Fruit fly (Drosophila melanogaster) whole organism, embryonic: ENCODE data around the gene Ada2a.

ENCODE experiments used
- ATbp ChIP-seq: fragments of 200-800 bp; sonication (Bioruptor generic); optimal IDR thresholded peaks from 2 replicates; lab custom pipeline; 2017; ENCODE audit warnings: missing biosample characterization, mild to moderate bottlenecking, missing genetic modification characterization, missing genetic modification reagents
- Atf6 ChIP-seq: fragments of 200-800 bp; sonication (Bioruptor generic); IDR thresholded peaks from 2 replicates; pipeline ENCODE4 v1.3.6; 2022; ENCODE audit warnings: missing biosample characterization, missing genetic modification characterization
- B-H2 ChIP-seq: fragments of 200-800 bp; sonication (Bioruptor generic); optimal IDR thresholded peaks from 2 replicates; lab custom pipeline; 2018; ENCODE audit warnings: missing biosample characterization, mild to moderate bottlenecking, missing genetic modification characterization
- Blimp-1 ChIP-seq: fragments of 200-800 bp; sonication (Bioruptor generic); optimal IDR thresholded peaks from 3 replicates; lab custom pipeline; 2018; ENCODE audit warnings: missing biosample characterization, missing genetic modification characterization, mild to moderate bottlenecking, moderate library complexity, missing genetic modification reagents
- CG1233 ChIP-seq: fragments of 200-800 bp; sonication (Bioruptor generic); optimal IDR thresholded peaks from 4 replicates; lab custom pipeline; 2018; ENCODE audit warnings: missing biosample characterization, mild to moderate bottlenecking, missing genetic modification characterization
- CG12769 ChIP-seq: fragments of 200-800 bp; sonication (Bioruptor generic); optimal IDR thresholded peaks from 2 replicates; lab custom pipeline; 2019; ENCODE audit warnings: missing biosample characterization, mild to moderate bottlenecking, missing genetic modification characterization, moderate library complexity
- CG13296 ChIP-seq: fragments of 200-800 bp; sonication (Bioruptor generic); optimal IDR thresholded peaks from 3 replicates; lab custom pipeline; 2018; ENCODE audit warnings: missing biosample characterization, mild to moderate bottlenecking, missing genetic modification characterization
- CG14441 ChIP-seq: fragments of 200-800 bp; sonication (Bioruptor generic); IDR thresholded peaks from 2 replicates; pipeline ENCODE4 v1.3.6; 2022; ENCODE audit warnings: missing biosample characterization, missing genetic modification characterization
- CG15269 ChIP-seq: fragments of 200-800 bp; sonication (Bioruptor generic); optimal IDR thresholded peaks from 2 replicates; lab custom pipeline; 2018; ENCODE audit warnings: missing biosample characterization, mild to moderate bottlenecking, missing genetic modification characterization, moderate library complexity
- CG15514 ChIP-seq: fragments of 200-800 bp; sonication (Bioruptor generic); optimal IDR thresholded peaks from 3 replicates; lab custom pipeline; 2017; ENCODE audit warnings: missing biosample characterization, missing genetic modification characterization, mild to moderate bottlenecking, moderate library complexity, missing genetic modification reagents
- CG17912 ChIP-seq: fragments of 200-800 bp; sonication (Bioruptor generic); optimal IDR thresholded peaks from 2 replicates; lab custom pipeline; 2018; ENCODE audit warnings: missing biosample characterization, mild to moderate bottlenecking, missing genetic modification characterization
- CG18262 ChIP-seq: fragments of 200-800 bp; optimal IDR thresholded peaks from 3 replicates; lab custom pipeline; 2019; ENCODE audit warnings: missing biosample characterization, mild to moderate bottlenecking, missing genetic modification characterization, moderate library complexity
- CG2678 ChIP-seq: fragments of 200-800 bp; sonication (Bioruptor generic); optimal IDR thresholded peaks from 3 replicates; lab custom pipeline; 2019; ENCODE audit warnings: missing biosample characterization, mild to moderate bottlenecking, missing genetic modification characterization, moderate library complexity
- CG3065 ChIP-seq: fragments of 200-800 bp; sonication (Bioruptor generic); optimal IDR thresholded peaks from 2 replicates; lab custom pipeline; 2016; ENCODE audit warnings: missing biosample characterization, missing genetic modification characterization
- CG32767 ChIP-seq: fragments of 200-800 bp; sonication (Bioruptor generic); IDR thresholded peaks from 2 replicates; pipeline ENCODE4 v1.3.6; 2022; ENCODE audit warnings: missing biosample characterization, missing genetic modification characterization
- CG6272 ChIP-seq: fragments of 200-800 bp; sonication (Bioruptor generic); IDR thresholded peaks from 2 replicates; pipeline ENCODE4 v1.3.6; 2022; ENCODE audit warnings: missing biosample characterization, missing genetic modification characterization
- CG6813 ChIP-seq: fragments of 200-800 bp; sonication (Bioruptor generic); optimal IDR thresholded peaks from 2 replicates; lab custom pipeline; 2017; ENCODE audit warnings: missing biosample characterization, missing genetic modification characterization, mild to moderate bottlenecking, moderate library complexity, missing genetic modification reagents
- CG8290 ChIP-seq, 3 experiments: fragments of 200-800 bp; sonication (Bioruptor generic); optimal IDR thresholded peaks; 2 replicates each; lab custom pipeline; 2016 to 2019; ENCODE audit warnings: missing biosample characterization in 3 of 3, missing genetic modification characterization in 3 of 3, mild to moderate bottlenecking in 2 of 3, moderate library complexity in 1 of 3
- CG8388 ChIP-seq: fragments of 200-800 bp; sonication (Bioruptor generic); optimal IDR thresholded peaks from 2 replicates; lab custom pipeline; 2019; ENCODE audit warnings: missing biosample characterization, mild to moderate bottlenecking, missing genetic modification characterization, moderate library complexity
- Dbx ChIP-seq: fragments of 200-800 bp; sonication (Bioruptor generic); IDR thresholded peaks from 3 replicates; pipeline ENCODE4 v1.3.6; 2022; ENCODE audit warnings: missing biosample characterization, missing genetic modification characterization
- Doc3 ChIP-seq: fragments of 200-800 bp; sonication (Bioruptor generic); IDR thresholded peaks from 3 replicates; pipeline ENCODE4 v1.3.6; 2022; ENCODE audit warnings: missing biosample characterization, missing genetic modification characterization; ENCODE audit not compliant: partially characterized antibody
- Fer2 ChIP-seq: fragments of 200-800 bp; sonication (Bioruptor generic); optimal IDR thresholded peaks from 2 replicates; lab custom pipeline; 2018; ENCODE audit warnings: missing biosample characterization, mild to moderate bottlenecking, missing genetic modification characterization, moderate library complexity
- GATAe ChIP-seq: fragments of 200-800 bp; sonication (Bioruptor generic); conservative IDR thresholded peaks from 2 replicates; pipeline ENCODE4 v1.3.6; 2022; ENCODE audit warnings: missing biosample characterization, missing genetic modification characterization
- HHEX ChIP-seq: fragments of 200-800 bp; sonication (Bioruptor generic); optimal IDR thresholded peaks from 3 replicates; lab custom pipeline; 2017; ENCODE audit warnings: missing biosample characterization, mild to moderate bottlenecking, missing genetic modification characterization, missing genetic modification reagents
- Hr51 ChIP-seq, 2 experiments: fragments of 200-800 bp; sonication (Bioruptor generic); optimal IDR thresholded peaks; 2 replicates in 1 of 2; 3 replicates in 1 of 2; lab custom pipeline; 2016 to 2018; ENCODE audit warnings: missing biosample characterization in 2 of 2, missing genetic modification characterization in 2 of 2, mild to moderate bottlenecking in 1 of 2, moderate library complexity in 1 of 2
- Mad ChIP-seq: fragments of 200-800 bp; sonication (Bioruptor generic); optimal IDR thresholded peaks from 2 replicates; lab custom pipeline; 2016; ENCODE audit warnings: missing biosample characterization, missing genetic modification characterization
- Nf-YA ChIP-seq: fragments of 200-800 bp; sonication (Bioruptor generic); IDR thresholded peaks from 2 replicates; pipeline ENCODE4 v1.3.6; 2022; ENCODE audit warnings: missing biosample characterization, missing genetic modification characterization
- Opbp ChIP-seq: fragments of 200-800 bp; sonication (Bioruptor generic); IDR thresholded peaks from 3 replicates; pipeline ENCODE4 v1.3.6; 2022; ENCODE audit warnings: missing biosample characterization, missing genetic modification characterization; ENCODE audit not compliant: partially characterized antibody
- Ptx1 ChIP-seq: fragments of 200-800 bp; sonication (Bioruptor generic); IDR thresholded peaks from 2 replicates; pipeline ENCODE4 v1.3.6; 2022; ENCODE audit warnings: missing biosample characterization, missing genetic modification characterization
- Sry-δ ChIP-seq: fragments of 200-800 bp; sonication (Bioruptor generic); optimal IDR thresholded peaks from 2 replicates; lab custom pipeline; 2016; ENCODE audit warnings: missing biosample characterization, missing genetic modification characterization
- ase ChIP-seq: fragments of 200-800 bp; sonication (Bioruptor generic); IDR thresholded peaks from 3 replicates; pipeline ENCODE4 v1.3.6; 2022; ENCODE audit warnings: missing biosample characterization, missing genetic modification characterization
- ash1 ChIP-seq: fragments of 200-800 bp; sonication (Bioruptor generic); optimal IDR thresholded peaks from 2 replicates; lab custom pipeline; 2018; ENCODE audit warnings: missing biosample characterization, mild to moderate bottlenecking, missing genetic modification characterization
- caup ChIP-seq: fragments of 200-800 bp; sonication (Bioruptor generic); optimal IDR thresholded peaks from 3 replicates; lab custom pipeline; 2017; ENCODE audit warnings: missing biosample characterization, mild to moderate bottlenecking, missing genetic modification characterization, moderate library complexity; ENCODE audit not compliant: severe bottlenecking
- corto ChIP-seq: fragments of 200-800 bp; sonication (Bioruptor generic); optimal IDR thresholded peaks from 2 replicates; lab custom pipeline; 2016; ENCODE audit warnings: missing biosample characterization, mild to moderate bottlenecking, missing genetic modification characterization, moderate library complexity
- dan ChIP-seq: fragments of 200-800 bp; sonication (Bioruptor generic); IDR thresholded peaks from 2 replicates; pipeline ENCODE4 v1.3.6; 2022; ENCODE audit warnings: missing biosample characterization, missing genetic modification characterization
- eve ChIP-seq, 2 experiments: fragments of >200 bp; optimal IDR thresholded peaks; 2 replicates each; lab custom pipeline; 2017; ENCODE audit warnings: missing biosample characterization in 2 of 2, missing genetic modification characterization in 2 of 2
- ewg ChIP-seq: fragments of 200-800 bp; sonication (Bioruptor generic); optimal IDR thresholded peaks from 3 replicates; lab custom pipeline; 2017; ENCODE audit warnings: mild to moderate bottlenecking, missing biosample characterization, missing genetic modification reagents, missing genetic modification characterization
- grau ChIP-seq: fragments of 200-800 bp; optimal IDR thresholded peaks from 3 replicates; lab custom pipeline; 2019; ENCODE audit warnings: missing biosample characterization, mild to moderate bottlenecking, missing genetic modification characterization, moderate library complexity
- mirr ChIP-seq: fragments of 200-800 bp; sonication (Bioruptor generic); optimal IDR thresholded peaks from 3 replicates; lab custom pipeline; 2018; ENCODE audit warnings: missing biosample characterization, mild to moderate bottlenecking, missing genetic modification characterization
- pho ChIP-seq: fragments of 200-800 bp; sonication (Bioruptor generic); optimal IDR thresholded peaks from 2 replicates; lab custom pipeline; 2016; ENCODE audit warnings: missing biosample characterization, missing genetic modification characterization
- pum ChIP-seq: fragments of 200-800 bp; sonication (Bioruptor generic); optimal IDR thresholded peaks from 2 replicates; lab custom pipeline; 2016; ENCODE audit warnings: missing biosample characterization, missing genetic modification characterization
- ro ChIP-seq: fragments of 200-800 bp; sonication (Bioruptor generic); IDR thresholded peaks from 2 replicates; pipeline ENCODE4 v1.3.6; 2022; ENCODE audit warnings: missing biosample characterization, missing genetic modification characterization
- row ChIP-seq: fragments of 200-800 bp; sonication (Bioruptor generic); IDR thresholded peaks from 3 replicates; pipeline ENCODE4 v1.3.6; 2022; ENCODE audit warnings: missing biosample characterization, missing genetic modification characterization
- scrt ChIP-seq: fragments of 200-800 bp; sonication (Bioruptor generic); optimal IDR thresholded peaks from 2 replicates; lab custom pipeline; 2018; ENCODE audit warnings: missing biosample characterization, mild to moderate bottlenecking, missing genetic modification characterization, moderate library complexity
- sqz ChIP-seq: fragments of 200-800 bp; sonication (Bioruptor generic); optimal IDR thresholded peaks from 3 replicates; lab custom pipeline; 2018; ENCODE audit warnings: missing biosample characterization, mild to moderate bottlenecking, missing genetic modification characterization
- sr ChIP-seq: fragments of 200-800 bp; sonication (Bioruptor generic); IDR thresholded peaks from 3 replicates; pipeline ENCODE4 v1.3.6; 2022; ENCODE audit warnings: missing biosample characterization, missing genetic modification characterization
- trem ChIP-seq: fragments of 200-800 bp; optimal IDR thresholded peaks from 3 replicates; lab custom pipeline; 2019; ENCODE audit warnings: missing biosample characterization, mild to moderate bottlenecking, missing genetic modification characterization, moderate library complexity
- tup ChIP-seq: fragments of 200-800 bp; sonication (Bioruptor generic); optimal IDR thresholded peaks from 2 replicates; lab custom pipeline; 2016; ENCODE audit warnings: missing biosample characterization, mild to moderate bottlenecking, missing genetic modification characterization, moderate library complexity
- wdn ChIP-seq: fragments of 200-800 bp; sonication (Bioruptor generic); IDR thresholded peaks from 2 replicates; pipeline ENCODE4 v1.3.6; 2022; ENCODE audit warnings: missing biosample characterization, missing genetic modification characterization
- zen ChIP-seq: fragments of 200-800 bp; sonication (Bioruptor generic); optimal IDR thresholded peaks from 3 replicates; lab custom pipeline; 2018; ENCODE audit warnings: missing biosample characterization, mild to moderate bottlenecking, missing genetic modification characterization, moderate library complexity

The Ada2a gene

dm6 chr3R:18296084-18296483 is 40.8 kb upstream of the Ada2a start:
- no peak for TF ChIP-seq trem
- TF ChIP-seq Nf-YA (GFP tag; lab: Robert Waterston, UW) = no peak
- no peak for TF ChIP-seq row
- no peak for TF ChIP-seq CG8290 (GFP tag; optimal IDR thresholded peaks at IDR 0.05; lab: Kevin White, UChicago)
- peak in 1 of 2 experiments; percentile 46 for TF ChIP-seq CG8290 (tag; optimal IDR thresholded peaks at IDR 0.05; lab: Kevin White, UChicago)
- TF ChIP-seq CG6272 = no peak
- no peak for TF ChIP-seq sr (GFP tag; lab: Robert Waterston, UW)
- peak; percentile 4 for TF ChIP-seq CG6813 (GFP tag; lab: Kevin White, UChicago)
- TF ChIP-seq CG8388 (GFP tag; lab: Kevin White, UChicago) = no peak
- TF ChIP-seq CG32767 (GFP tag; lab: Robert Waterston, UW) = no peak
- TF ChIP-seq CG15269 (tag; lab: Kevin White, UChicago) = peak; percentile 12
- TF ChIP-seq CG18262 (tag; lab: Kevin White, UChicago) = no peak
- TF ChIP-seq ATbp = no peak
- TF ChIP-seq Hr51 (GFP tag; optimal IDR thresholded peaks at IDR 0.05; lab: Kevin White, UChicago) = peak in 1 of 2 experiments; percentile 27
- TF ChIP-seq ro (GFP tag; lab: Robert Waterston, UW) = no peak
- TF ChIP-seq CG17912 (GFP tag; lab: Kevin White, UChicago) = no peak
- TF ChIP-seq dan (GFP tag; lab: Robert Waterston, UW) = no peak
- TF ChIP-seq caup (GFP tag; lab: Kevin White, UChicago) = peak; percentile 67
- peak; percentile 28 for TF ChIP-seq scrt (GFP tag; lab: Kevin White, UChicago)
- TF ChIP-seq CG2678 = peak; percentile 29
- no peak for TF ChIP-seq grau
- no peak for TF ChIP-seq CG3065 (GFP tag; lab: Kevin White, UChicago)
- no peak for TF ChIP-seq corto (GFP tag; lab: Kevin White, UChicago)
- TF ChIP-seq CG15514 (GFP tag; lab: Kevin White, UChicago) = peak; percentile 51
- no peak for TF ChIP-seq CG14441 (GFP tag; lab: Robert Waterston, UW)
- peak; percentile 23 for TF ChIP-seq CG12769 (tag; lab: Kevin White, UChicago)
- TF ChIP-seq Sry-δ (GFP tag; lab: Kevin White, UChicago) = no peak
- TF ChIP-seq pum = no peak
- peak; percentile 44 for TF ChIP-seq CG13296
- peak; percentile 53 for TF ChIP-seq B-H2
- no peak for TF ChIP-seq ash1 (GFP tag; lab: Kevin White, UChicago)
- peak; percentile 14 for TF ChIP-seq pho
- peak; percentile 61 for TF ChIP-seq Atf6 (GFP tag; lab: Robert Waterston, UW)
- TF ChIP-seq Blimp-1 (GFP tag; lab: Kevin White, UChicago) = no peak
- TF ChIP-seq HHEX (GFP tag; lab: Kevin White, UChicago) = no peak
- peak; percentile 22 for TF ChIP-seq CG1233
- no peak for TF ChIP-seq Dbx (GFP tag; lab: Robert Waterston, UW)
- TF ChIP-seq Ptx1 (GFP tag; lab: Robert Waterston, UW) = no peak
- no peak for TF ChIP-seq wdn (GFP tag; lab: Robert Waterston, UW)
- no peak for TF ChIP-seq Opbp
- no peak for TF ChIP-seq sqz (GFP tag; lab: Kevin White, UChicago)
- no peak for TF ChIP-seq ewg (GFP tag; lab: Kevin White, UChicago)
- TF ChIP-seq zen (tag; lab: Kevin White, UChicago) = no peak
- TF ChIP-seq GATAe (GFP tag; lab: Robert Waterston, UW) = no peak
- TF ChIP-seq ase (GFP tag; lab: Robert Waterston, UW) = no peak
- TF ChIP-seq eve (GFP tag; optimal IDR thresholded peaks at IDR 0.05; lab: Kevin White, UChicago) = peak in 1 of 2 experiments; percentile 45
- no peak for TF ChIP-seq Doc3 (GFP tag; lab: Robert Waterston, UW)
- TF ChIP-seq Fer2 = no peak
- TF ChIP-seq Mad (GFP tag; lab: Kevin White, UChicago) = no peak
- TF ChIP-seq tup = no peak
- TF ChIP-seq mirr (GFP tag; lab: Kevin White, UChicago) = peak; percentile 8
